Fruit fly (Drosophila melanogaster): ENCODE measurements around the gene Vps13B.

Gene Vps13B

dm6 chr3R:29978595-29978994, 42.8 kb downstream of the Vps13B start (continued):
- TF ChIP-seq grau (tag; optimal IDR thresholded peaks at IDR 0.05): peak; percentile 45
- no peak for TF ChIP-seq CG11085 (GFP tag; IDR thresholded peaks at IDR 0.05)
- TF ChIP-seq CG1602 (GFP tag; optimal IDR thresholded peaks at IDR 0.05): no peak
- TF ChIP-seq repo (GFP tag; optimal IDR thresholded peaks at IDR 0.05): no peak
- 0 out of 2 replicates have a peak, but pooled peaks have one; percentile 36 for TF ChIP-seq Nf-YA (GFP tag; IDR thresholded peaks at IDR 0.05)
- TF ChIP-seq mirr (GFP tag; optimal IDR thresholded peaks at IDR 0.05): no peak
- TF ChIP-seq gsb (GFP tag; IDR thresholded peaks at IDR 0.05): no peak
- TF ChIP-seq az2 (GFP tag; optimal IDR thresholded peaks at IDR 0.05): no peak
- no peak for TF ChIP-seq CG17328 (GFP tag; IDR thresholded peaks at IDR 0.05)
- TF ChIP-seq CG14965 (GFP tag; optimal IDR thresholded peaks at IDR 0.05; ENCODE audit: borderline replicate concordance): no peak
- no peak for TF ChIP-seq CG7928 (GFP tag; optimal IDR thresholded peaks at IDR 0.05)
- no peak for TF ChIP-seq B-H1 (GFP tag; IDR thresholded peaks at IDR 0.05)
- TF ChIP-seq bab2 (GFP tag; optimal IDR thresholded peaks at IDR 0.05): no peak
- no peak for TF ChIP-seq MTF-1 (GFP tag; optimal IDR thresholded peaks at IDR 0.05; ENCODE audit: borderline replicate concordance)
- TF ChIP-seq Blimp-1 (GFP tag; optimal IDR thresholded peaks at IDR 0.05): peak; percentile 22
- TF ChIP-seq ro (GFP tag; IDR thresholded peaks at IDR 0.05): no peak
- TF ChIP-seq zfh2 (GFP tag; optimal IDR thresholded peaks at IDR 0.05): no peak
- TF ChIP-seq insv (GFP tag; optimal IDR thresholded peaks at IDR 0.05): no peak
- peak; percentile 59; the same call in 1 of the 2 replicates for TF ChIP-seq slbo (GFP tag; IDR thresholded peaks at IDR 0.05)
- no peak for TF ChIP-seq bigmax (GFP tag; optimal IDR thresholded peaks at IDR 0.05)
- TF ChIP-seq Mrtf (GFP tag; IDR thresholded peaks at IDR 0.05): no peak
- TF ChIP-seq CG17361 (GFP tag; IDR thresholded peaks at IDR 0.05): no peak
- TF ChIP-seq CG3163 (GFP tag; optimal IDR thresholded peaks at IDR 0.05): no peak
- TF ChIP-seq CG11560 (tag; IDR thresholded peaks at IDR 0.05): no peak
- no peak for TF ChIP-seq Mad (GFP tag; optimal IDR thresholded peaks at IDR 0.05)
- TF ChIP-seq lmd (GFP tag; IDR thresholded peaks at IDR 0.05): peak; percentile 53
- TF ChIP-seq B-H2 (GFP tag; optimal IDR thresholded peaks at IDR 0.05): no peak
- no peak for TF ChIP-seq Nf-YC (tag; optimal IDR thresholded peaks at IDR 0.05)
- no peak for TF ChIP-seq Atf3 (GFP tag; optimal IDR thresholded peaks at IDR 0.05)
- no peak for TF ChIP-seq jumu (GFP tag; optimal IDR thresholded peaks at IDR 0.05)
- TF ChIP-seq PHDP (tag; optimal IDR thresholded peaks at IDR 0.05): peak; percentile 29
- TF ChIP-seq CG17186 (GFP tag; optimal IDR thresholded peaks at IDR 0.05): no peak
- no peak for TF ChIP-seq Dip2 (GFP tag; IDR thresholded peaks at IDR 0.05)
- no peak for TF ChIP-seq chn (GFP tag; optimal IDR thresholded peaks at IDR 0.05)
- no peak for TF ChIP-seq ssp (GFP tag; IDR thresholded peaks at IDR 0.05)
- no peak for TF ChIP-seq Drgx (GFP tag; IDR thresholded peaks at IDR 0.05)
- TF ChIP-seq HHEX (GFP tag; optimal IDR thresholded peaks at IDR 0.05): peak; percentile 41
- no peak for TF ChIP-seq Xrp1 (GFP tag; IDR thresholded peaks at IDR 0.05)
- TF ChIP-seq Dp (GFP tag; optimal IDR thresholded peaks at IDR 0.05): no peak
- TF ChIP-seq CG17802 (tag; optimal IDR thresholded peaks at IDR 0.05): no peak
- TF ChIP-seq onecut (GFP tag; IDR thresholded peaks at IDR 0.05): no peak
- no peak for TF ChIP-seq dan (GFP tag; IDR thresholded peaks at IDR 0.05)
- TF ChIP-seq cwo (GFP tag; optimal IDR thresholded peaks at IDR 0.05): peak; percentile 20
- no peak for TF ChIP-seq pan (optimal IDR thresholded peaks at IDR 0.05)
- peak in 1 of 2 experiments; percentile 40 for TF ChIP-seq pan (GFP tag; optimal IDR thresholded peaks at IDR 0.05 in 1 of 2, IDR thresholded peaks at IDR 0.05 in 1 of 2)
- peak; percentile 29 for TF ChIP-seq mam (GFP tag; optimal IDR thresholded peaks at IDR 0.05)
- no peak for TF ChIP-seq CG5245 (GFP tag; optimal IDR thresholded peaks at IDR 0.05)
- no peak for TF ChIP-seq gcm (GFP tag; optimal IDR thresholded peaks at IDR 0.05)
- no peak for TF ChIP-seq chif (GFP tag; optimal IDR thresholded peaks at IDR 0.05)
- TF ChIP-seq CG1529 (GFP tag; optimal IDR thresholded peaks at IDR 0.05): no peak
- no peak for TF ChIP-seq Ssrp (tag; optimal IDR thresholded peaks at IDR 0.05)
- no peak for TF ChIP-seq zf30C (GFP tag; optimal IDR thresholded peaks at IDR 0.05)
- peak in 1 of 2 experiments; percentile 22 for TF ChIP-seq dpn (GFP tag; optimal IDR thresholded peaks at IDR 0.05)

Measured in whole organism, embryonic.